Fruit fly (Drosophila melanogaster) whole organism, embryonic: ENCODE results near the gene CkIIalpha-i3.

Experiments
- CG10654 ChIP-seq: fragments of 200-800 bp; sonication (Bioruptor generic); optimal IDR thresholded peaks from 2 replicates; lab custom pipeline; 2016; ENCODE audit warnings: missing biosample characterization, missing genetic modification characterization
- CG11695 ChIP-seq: fragments of 200-800 bp; sonication (Bioruptor generic); IDR thresholded peaks from 3 replicates; pipeline ENCODE4 v1.3.6; 2022; ENCODE audit warnings: missing biosample characterization, missing genetic modification characterization
- CG12659 ChIP-seq: fragments of 200-800 bp; sonication (Bioruptor generic); optimal IDR thresholded peaks from 3 replicates; lab custom pipeline; 2017; ENCODE audit warnings: mild to moderate bottlenecking, missing biosample characterization, missing genetic modification reagents, missing genetic modification characterization
- CG12744 ChIP-seq: fragments of 200-800 bp; sonication (Bioruptor generic); optimal IDR thresholded peaks from 2 replicates; lab custom pipeline; 2016; ENCODE audit warnings: missing biosample characterization, missing genetic modification characterization
- CG13296 ChIP-seq: fragments of 200-800 bp; sonication (Bioruptor generic); optimal IDR thresholded peaks from 3 replicates; lab custom pipeline; 2018; ENCODE audit warnings: missing biosample characterization, mild to moderate bottlenecking, missing genetic modification characterization
- CG13624 ChIP-seq: fragments of 200-800 bp; sonication (Bioruptor generic); optimal IDR thresholded peaks from 2 replicates; lab custom pipeline; 2016; ENCODE audit warnings: missing biosample characterization, missing genetic modification characterization
- CG16779 ChIP-seq: fragments of 200-800 bp; sonication (Bioruptor generic); IDR thresholded peaks from 2 replicates; pipeline ENCODE4 v1.3.6; 2022; ENCODE audit warnings: missing biosample characterization, missing genetic modification characterization
- CG16813 ChIP-seq: fragments of 200-800 bp; sonication (Bioruptor generic); IDR thresholded peaks from 3 replicates; pipeline ENCODE4 v1.3.6; 2022; ENCODE audit warnings: missing biosample characterization, missing genetic modification characterization; ENCODE audit not compliant: partially characterized antibody
- CG17359 ChIP-seq: fragments of 200-800 bp; sonication (Bioruptor generic); optimal IDR thresholded peaks from 3 replicates; lab custom pipeline; 2018; ENCODE audit warnings: missing biosample characterization, mild to moderate bottlenecking, missing genetic modification characterization, moderate library complexity
- CG31365 ChIP-seq: fragments of 200-800 bp; sonication (Bioruptor generic); optimal IDR thresholded peaks from 2 replicates; lab custom pipeline; 2018; ENCODE audit warnings: missing biosample characterization, mild to moderate bottlenecking, missing genetic modification characterization
- CG31441 ChIP-seq: fragments of 200-800 bp; sonication (Bioruptor generic); IDR thresholded peaks from 2 replicates; pipeline ENCODE4 v1.3.6; 2022; ENCODE audit warnings: missing biosample characterization, missing genetic modification characterization
- CG3838 ChIP-seq: fragments of 200-800 bp; sonication (Bioruptor generic); optimal IDR thresholded peaks from 3 replicates; lab custom pipeline; 2016; ENCODE audit warnings: missing biosample characterization, missing genetic modification characterization
- CG42726 ChIP-seq: fragments of 200-800 bp; sonication (Bioruptor generic); IDR thresholded peaks from 2 replicates; pipeline ENCODE4 v1.3.6; 2022; ENCODE audit warnings: missing biosample characterization, missing genetic modification characterization; ENCODE audit not compliant: partially characterized antibody
- CG4424 ChIP-seq: fragments of 200-800 bp; sonication (Bioruptor generic); optimal IDR thresholded peaks from 3 replicates; lab custom pipeline; 2016; ENCODE audit warnings: missing biosample characterization, missing genetic modification characterization
- CG6175 ChIP-seq: fragments of 200-800 bp; sonication (Bioruptor generic); IDR thresholded peaks from 3 replicates; pipeline ENCODE4 v1.3.6; 2022; ENCODE audit warnings: missing biosample characterization, missing genetic modification characterization
- CG6683 ChIP-seq: fragments of 200-800 bp; sonication (Bioruptor generic); optimal IDR thresholded peaks from 2 replicates; lab custom pipeline; 2017; ENCODE audit warnings: missing biosample characterization, mild to moderate bottlenecking, missing genetic modification characterization, missing genetic modification reagents
- CG7357 ChIP-seq: fragments of 200-800 bp; sonication (Bioruptor generic); IDR thresholded peaks from 3 replicates; pipeline ENCODE4 v1.3.6; 2022; ENCODE audit warnings: missing biosample characterization, missing genetic modification characterization
- CG9932 ChIP-seq: fragments of 200-800 bp; sonication (Bioruptor generic); IDR thresholded peaks from 2 replicates; pipeline ENCODE4 v1.3.6; 2022; ENCODE audit warnings: missing biosample characterization, missing genetic modification characterization
- Chrac-16 ChIP-seq: fragments of 200-800 bp; sonication (Bioruptor generic); optimal IDR thresholded peaks from 3 replicates; lab custom pipeline; 2016; ENCODE audit warnings: missing biosample characterization, missing genetic modification characterization
- D ChIP-seq, 2 experiments: fragments of 200-800 bp in 1 of 2; fragments of >200 bp in 1 of 2; sonication (Bioruptor generic) in 1 of 2; optimal IDR thresholded peaks; 2 replicates in 1 of 2; 3 replicates in 1 of 2; lab custom pipeline; 2017; ENCODE audit warnings: mild to moderate bottlenecking in 1 of 2, missing biosample characterization in 1 of 2, missing genetic modification characterization in 1 of 2, missing genetic modification reagents in 1 of 2
- E2f2 ChIP-seq: fragments of 200-800 bp; sonication (Bioruptor generic); IDR thresholded peaks from 2 replicates; pipeline ENCODE4 v1.3.6; 2022; ENCODE audit warnings: missing biosample characterization, missing genetic modification characterization
- Ets65A ChIP-seq: fragments of 200-800 bp; sonication (Bioruptor generic); peaks from one replicate; lab custom pipeline; 2016; ENCODE audit warnings: missing biosample characterization, missing genetic modification characterization
- HLH54F ChIP-seq: fragments of 200-800 bp; sonication (Bioruptor generic); optimal IDR thresholded peaks from 3 replicates; lab custom pipeline; 2016; ENCODE audit warnings: missing biosample characterization, missing genetic modification characterization
- HmgD ChIP-seq: fragments of 200-800 bp; sonication (Bioruptor generic); optimal IDR thresholded peaks from 3 replicates; lab custom pipeline; 2016; ENCODE audit warnings: missing biosample characterization, missing genetic modification characterization
- Meics ChIP-seq: fragments of 200-800 bp; sonication (Bioruptor generic); optimal IDR thresholded peaks from 2 replicates; lab custom pipeline; 2017; ENCODE audit warnings: missing biosample characterization, mild to moderate bottlenecking, missing genetic modification characterization
- NK7.1 ChIP-seq: fragments of 200-800 bp; sonication (Bioruptor generic); optimal IDR thresholded peaks from 3 replicates; lab custom pipeline; 2016; ENCODE audit warnings: missing biosample characterization, missing genetic modification characterization
- Ravus ChIP-seq: fragments of 200-800 bp; sonication (Bioruptor generic); IDR thresholded peaks from 2 replicates; pipeline ENCODE4 v1.3.6; 2022; ENCODE audit warnings: missing biosample characterization, missing genetic modification characterization
- Sox102F ChIP-seq: fragments of 200-800 bp; sonication (Bioruptor generic); optimal IDR thresholded peaks from 2 replicates; lab custom pipeline; 2018; ENCODE audit warnings: missing biosample characterization, mild to moderate bottlenecking, missing genetic modification characterization, moderate library complexity
- ash1 ChIP-seq: fragments of 200-800 bp; sonication (Bioruptor generic); optimal IDR thresholded peaks from 2 replicates; lab custom pipeline; 2018; ENCODE audit warnings: missing biosample characterization, mild to moderate bottlenecking, missing genetic modification characterization
- ato ChIP-seq: fragments of 200-800 bp; sonication (Bioruptor generic); IDR thresholded peaks from 2 replicates; pipeline ENCODE4 v1.3.6; 2022; ENCODE audit warnings: missing biosample characterization, missing genetic modification characterization; ENCODE audit not compliant: partially characterized antibody
- fu2 ChIP-seq: fragments of 200-800 bp; sonication (Bioruptor generic); optimal IDR thresholded peaks from 2 replicates; lab custom pipeline; 2016; ENCODE audit warnings: missing biosample characterization, missing genetic modification characterization
- gcm2 ChIP-seq: fragments of 200-800 bp; sonication (Bioruptor generic); optimal IDR thresholded peaks from 2 replicates; lab custom pipeline; 2016; ENCODE audit warnings: missing biosample characterization, missing genetic modification characterization
- gsb-n ChIP-seq: fragments of 200-800 bp; sonication (Bioruptor generic); optimal IDR thresholded peaks from 3 replicates; lab custom pipeline; 2018; ENCODE audit warnings: missing biosample characterization, mild to moderate bottlenecking, missing genetic modification characterization
- jing ChIP-seq: fragments of 200-800 bp; sonication (Bioruptor generic); optimal IDR thresholded peaks from 2 replicates; lab custom pipeline; 2018; ENCODE audit warnings: missing biosample characterization, mild to moderate bottlenecking, missing genetic modification characterization
- kni ChIP-seq: fragments of 200-800 bp; sonication (Bioruptor generic); optimal IDR thresholded peaks from 3 replicates; lab custom pipeline; 2017; ENCODE audit warnings: mild to moderate bottlenecking, missing biosample characterization, missing genetic modification reagents, missing genetic modification characterization
- lab ChIP-seq: fragments of 200-800 bp; sonication (Bioruptor generic); optimal IDR thresholded peaks from 3 replicates; lab custom pipeline; 2017; ENCODE audit warnings: missing biosample characterization, missing genetic modification characterization, mild to moderate bottlenecking, moderate library complexity, missing genetic modification reagents
- lmd ChIP-seq: fragments of 200-800 bp; sonication (Bioruptor generic); IDR thresholded peaks from 2 replicates; pipeline ENCODE4 v1.3.6; 2022; ENCODE audit warnings: missing biosample characterization, missing genetic modification characterization
- maf-S ChIP-seq: fragments of 200-800 bp; sonication (Bioruptor generic); optimal IDR thresholded peaks from 2 replicates; lab custom pipeline; 2016; ENCODE audit warnings: missing biosample characterization, missing genetic modification characterization
- mam ChIP-seq: fragments of 200-800 bp; sonication (Bioruptor generic); optimal IDR thresholded peaks from 3 replicates; lab custom pipeline; 2016; ENCODE audit warnings: missing biosample characterization, missing genetic modification characterization
- nerfin-2 ChIP-seq: fragments of 200-800 bp; sonication (Bioruptor generic); IDR thresholded peaks from 2 replicates; pipeline ENCODE4 v1.3.6; 2022; ENCODE audit warnings: missing biosample characterization, missing genetic modification characterization; ENCODE audit not compliant: partially characterized antibody
- seq ChIP-seq: fragments of 200-800 bp; sonication (Bioruptor generic); IDR thresholded peaks from 2 replicates; pipeline ENCODE4 v1.3.6; 2022; ENCODE audit warnings: missing biosample characterization, missing genetic modification characterization
- sima ChIP-seq: fragments of 200-800 bp; sonication (Bioruptor generic); optimal IDR thresholded peaks from 2 replicates; lab custom pipeline; 2016; ENCODE audit warnings: missing biosample characterization, missing genetic modification characterization
- sqz ChIP-seq: fragments of 200-800 bp; sonication (Bioruptor generic); optimal IDR thresholded peaks from 3 replicates; lab custom pipeline; 2018; ENCODE audit warnings: missing biosample characterization, mild to moderate bottlenecking, missing genetic modification characterization
- stc ChIP-seq: fragments of 200-800 bp; sonication (Bioruptor generic); IDR thresholded peaks from 2 replicates; pipeline ENCODE4 v1.3.6; 2022; ENCODE audit warnings: missing biosample characterization, missing genetic modification characterization
- sug ChIP-seq: fragments of 200-800 bp; optimal IDR thresholded peaks from 2 replicates; lab custom pipeline; 2019; ENCODE audit warnings: missing biosample characterization, mild to moderate bottlenecking, missing genetic modification characterization, moderate library complexity
- ttk ChIP-seq: fragments of 200-800 bp; sonication (Bioruptor generic); IDR thresholded peaks from 2 replicates; pipeline ENCODE4 v2.1.2; 2022; ENCODE audit warnings: missing biosample characterization, missing genetic modification characterization
- unc-4 ChIP-seq: fragments of 200-800 bp; sonication (Bioruptor generic); IDR thresholded peaks from 2 replicates; pipeline ENCODE4 v1.3.6; 2022; ENCODE audit warnings: missing biosample characterization, missing genetic modification characterization; ENCODE audit not compliant: partially characterized antibody

The CkIIalpha-i3 gene

dm6 chr3L:738523-739356 is 28.3 kb upstream of the CkIIalpha-i3 start (continued):
- peak; percentile 95 for TF ChIP-seq CG31441 (GFP tag; lab: Robert Waterston, UW)
- TF ChIP-seq seq: peak; percentile 87
- peak; percentile 42 for TF ChIP-seq mam (GFP tag; lab: Kevin White, UChicago)
- peak; percentile 93 for TF ChIP-seq Ets65A
- TF ChIP-seq CG16813 (GFP tag; lab: Robert Waterston, UW): no peak
- no peak for TF ChIP-seq ato
- TF ChIP-seq CG6683 (GFP tag; lab: Kevin White, UChicago): peak; percentile 86
- peak; percentile 66 for TF ChIP-seq Ravus (GFP tag; lab: Robert Waterston, UW)
- TF ChIP-seq CG42726: no peak
- no peak for TF ChIP-seq HmgD (GFP tag; lab: Kevin White, UChicago)
- peak; percentile 75; the same call in 1 of the 3 replicates for TF ChIP-seq CG6175
- peak; percentile 58 for TF ChIP-seq kni (GFP tag; lab: Kevin White, UChicago)
- peak; percentile 92 for TF ChIP-seq stc (GFP tag; lab: Robert Waterston, UW)
- peak; percentile 90 for TF ChIP-seq ttk (GFP tag; lab: Robert Waterston, UW)
- no peak for TF ChIP-seq CG31365 (tag; lab: Kevin White, UChicago)
- TF ChIP-seq E2f2 (GFP tag; lab: Robert Waterston, UW): peak; percentile 75
- TF ChIP-seq CG12744 (GFP tag; lab: Kevin White, UChicago): peak; percentile 15
- no peak for TF ChIP-seq CG16779 (GFP tag; lab: Robert Waterston, UW)
- TF ChIP-seq gcm2 (GFP tag; lab: Kevin White, UChicago): peak; percentile 64
- peak; percentile 28 for TF ChIP-seq NK7.1 (GFP tag; lab: Kevin White, UChicago)
- TF ChIP-seq jing (GFP tag; lab: Kevin White, UChicago): peak; percentile 80
- peak; percentile 95 for TF ChIP-seq lab (GFP tag; lab: Kevin White, UChicago)
- TF ChIP-seq CG13624 (GFP tag; lab: Kevin White, UChicago): peak; percentile 48
- TF ChIP-seq sqz (GFP tag; lab: Kevin White, UChicago): peak; percentile 88
- no peak for TF ChIP-seq fu2 (GFP tag; lab: Kevin White, UChicago)
- TF ChIP-seq CG3838 (GFP tag; lab: Kevin White, UChicago): peak; percentile 50
- peak; percentile 96 for TF ChIP-seq gsb-n
- TF ChIP-seq CG9932: peak; percentile 75
- peak; percentile 95 for TF ChIP-seq CG4424
- TF ChIP-seq Sox102F (GFP tag; lab: Kevin White, UChicago): peak; percentile 95
- peak; percentile 31 for TF ChIP-seq maf-S
- TF ChIP-seq CG17359: peak; percentile 94
- TF ChIP-seq sug: peak; percentile 80
- TF ChIP-seq Chrac-16 (GFP tag; lab: Kevin White, UChicago): peak; percentile 88
- TF ChIP-seq sima (GFP tag; lab: Kevin White, UChicago): no peak
- TF ChIP-seq CG12659 (GFP tag; lab: Kevin White, UChicago): peak; percentile 89
- peak; percentile 91 for TF ChIP-seq CG11695
- TF ChIP-seq CG7357 (GFP tag; lab: Robert Waterston, UW): peak; percentile 79
- TF ChIP-seq HLH54F (GFP tag; lab: Kevin White, UChicago): peak; percentile 45
- TF ChIP-seq Meics: peak; percentile 84
- peak; percentile 86 for TF ChIP-seq CG13296 (GFP tag; lab: Kevin White, UChicago)
- TF ChIP-seq unc-4: no peak
- TF ChIP-seq D (optimal IDR thresholded peaks at IDR 0.05; lab: Kevin White, UChicago): no peak
- TF ChIP-seq D (GFP tag; optimal IDR thresholded peaks at IDR 0.05; lab: Kevin White, UChicago): peak; percentile 94
- TF ChIP-seq nerfin-2 (GFP tag; lab: Robert Waterston, UW): no peak
- peak; percentile 90 for TF ChIP-seq lmd
- TF ChIP-seq CG10654 (GFP tag; lab: Kevin White, UChicago): peak; percentile 89
- no peak for TF ChIP-seq ash1 (GFP tag; lab: Kevin White, UChicago)
- TF ChIP-seq, all 482 proteins: peak for 398
